Fruit fly (Drosophila melanogaster) whole organism, adult: ENCODE results near the gene Ubc2.

Experiments
- CG14711 ChIP-seq: fragments of 200-800 bp; sonication (Bioruptor generic); optimal IDR thresholded peaks from 2 replicates; lab custom pipeline; 2018; ENCODE audit warnings: missing biosample characterization, mild to moderate bottlenecking, missing genetic modification characterization, moderate library complexity
- CG1620 ChIP-seq: fragments of 200-800 bp; sonication (Bioruptor generic); optimal IDR thresholded peaks from 2 replicates; lab custom pipeline; 2016; ENCODE audit warnings: missing biosample characterization, missing genetic modification characterization
- CG33017 ChIP-seq: fragments of 200-800 bp; sonication (Bioruptor generic); optimal IDR thresholded peaks from 2 replicates; lab custom pipeline; 2018; ENCODE audit warnings: missing biosample characterization, mild to moderate bottlenecking, missing genetic modification characterization, moderate library complexity
- CG5204 ChIP-seq: fragments of 200-800 bp; sonication (Bioruptor generic); optimal IDR thresholded peaks from 2 replicates; lab custom pipeline; 2016; ENCODE audit warnings: missing biosample characterization, missing genetic modification characterization
- CG7101 ChIP-seq: fragments of 200-800 bp; sonication (Bioruptor generic); optimal IDR thresholded peaks from 2 replicates; lab custom pipeline; 2018; ENCODE audit warnings: missing biosample characterization, mild to moderate bottlenecking, missing genetic modification characterization, moderate library complexity
- Clk ChIP-seq: fragments of 200-800 bp; sonication (Bioruptor generic); optimal IDR thresholded peaks from 2 replicates; lab custom pipeline; 2017; ENCODE audit warnings: missing biosample characterization, missing genetic modification characterization
- Crg-1 ChIP-seq: fragments of 200-800 bp; sonication (Bioruptor generic); optimal IDR thresholded peaks from 2 replicates; lab custom pipeline; 2016; ENCODE audit warnings: missing biosample characterization, missing genetic modification characterization
- Hr96 ChIP-seq: fragments of 200-800 bp; sonication (Bioruptor generic); optimal IDR thresholded peaks from 2 replicates; lab custom pipeline; 2016; ENCODE audit warnings: missing biosample characterization, missing genetic modification characterization
- Mnt ChIP-seq: fragments of 200-800 bp; sonication (Bioruptor generic); optimal IDR thresholded peaks from 2 replicates; lab custom pipeline; 2016; ENCODE audit warnings: missing biosample characterization, mild to moderate bottlenecking, missing genetic modification characterization
- bab1 ChIP-seq: fragments of 200-800 bp; sonication (Bioruptor generic); optimal IDR thresholded peaks from 3 replicates; lab custom pipeline; 2019; ENCODE audit warnings: missing biosample characterization, mild to moderate bottlenecking, missing genetic modification characterization, moderate library complexity
- cic ChIP-seq: fragments of 200-800 bp; sonication (Bioruptor generic); optimal IDR thresholded peaks from 2 replicates; lab custom pipeline; 2017; ENCODE audit warnings: missing biosample characterization, mild to moderate bottlenecking, missing genetic modification characterization, moderate library complexity
- kay ChIP-seq: fragments of 200-800 bp; sonication (Bioruptor generic); peaks from one replicate; lab custom pipeline; 2016; ENCODE audit warnings: missing biosample characterization, missing genetic modification characterization, borderline replicate concordance
- tj ChIP-seq: fragments of 200-800 bp; sonication (Bioruptor generic); optimal IDR thresholded peaks from 3 replicates; lab custom pipeline; 2017; ENCODE audit warnings: missing biosample characterization, mild to moderate bottlenecking, missing genetic modification characterization, moderate library complexity

dm6 chr2L:10751879-10752620, 15.8 kb downstream of the Ubc2 start:
- TF ChIP-seq kay (GFP tag; lab: Kevin White, UChicago), result peak; percentile 55
- peak; percentile 13 for TF ChIP-seq cic
- peak; percentile 39 for TF ChIP-seq CG5204 (GFP tag; lab: Kevin White, UChicago)
- peak; percentile 9 for TF ChIP-seq CG1620 (GFP tag; lab: Kevin White, UChicago)
- no peak for TF ChIP-seq CG14711 (tag; lab: Kevin White, UChicago)
- TF ChIP-seq tj (GFP tag; lab: Kevin White, UChicago), result peak; percentile 31
- peak; percentile 26 for TF ChIP-seq Mnt (GFP tag; lab: Kevin White, UChicago)
- no peak for TF ChIP-seq Clk (GFP tag; lab: Kevin White, UChicago)
- peak; percentile 11 for TF ChIP-seq Crg-1 (GFP tag; lab: Kevin White, UChicago)
- TF ChIP-seq bab1 (GFP tag; lab: Kevin White, UChicago), result no peak
- TF ChIP-seq CG33017 (tag; lab: Kevin White, UChicago), result peak; percentile 47
- TF ChIP-seq Hr96 (GFP tag; lab: Kevin White, UChicago), result peak; percentile 48
- TF ChIP-seq CG7101 (tag; lab: Kevin White, UChicago), result peak; percentile 67
